Worm (Caenorhabditis elegans): ENCODE results near the gene Y102A5C.40.

Gene Y102A5C.40

ce11 chrV:16987035-16987434 is at the start of gene Y102A5C.40:
Gene Y102A5C.40 (minus strand): TSS chrV:16987135.
- TF ChIP-seq W03F9.2 (tag; optimal IDR thresholded peaks at IDR 0.05), result no peak
- TF ChIP-seq him-1 (tag; optimal IDR thresholded peaks at IDR 0.05), result no peak
- TF ChIP-seq dao-5 (tag; optimal IDR thresholded peaks at IDR 0.05), result no peak

ce11 chrV:17035850-17036249 is 48.9 kb upstream of the Y102A5C.40 start, which contains the start of gene srz-94:
Gene srz-94 (minus strand): TSS chrV:17035950.
- TF ChIP-seq dao-5 (tag; optimal IDR thresholded peaks at IDR 0.05) (no peak), him-1 (tag; optimal IDR thresholded peaks at IDR 0.05) (no peak)

- TF ChIP-seq him-1 (tag; optimal IDR thresholded peaks at IDR 0.05) (no peak), dao-5 (tag; optimal IDR thresholded peaks at IDR 0.05) (no peak), W03F9.2 (tag; optimal IDR thresholded peaks at IDR 0.05) (no peak)
Observed at ce11 chrV:17030430-17030829, 43.5 kb upstream of the Y102A5C.40 start.

ce11 chrV:17026289-17026688 is 39.4 kb upstream of the Y102A5C.40 start, which contains the start of gene F49H6.15:
Gene F49H6.15 (minus strand): TSS chrV:17026389.
- TF ChIP-seq him-1 (tag; optimal IDR thresholded peaks at IDR 0.05), result no peak
- no peak for TF ChIP-seq W03F9.2 (tag; optimal IDR thresholded peaks at IDR 0.05)
- TF ChIP-seq dao-5 (tag; optimal IDR thresholded peaks at IDR 0.05), result no peak

- TF ChIP-seq W03F9.2 (tag; optimal IDR thresholded peaks at IDR 0.05) (no peak), him-1 (tag; optimal IDR thresholded peaks at IDR 0.05) (no peak), dao-5 (tag; optimal IDR thresholded peaks at IDR 0.05) (no peak)
Observed at ce11 chrV:17022613-17023322, 35.8 kb upstream of the Y102A5C.40 start, which contains the start of the genes F49H6.8 and F49H6.5. Gene F49H6.8 (minus strand): TSS chrV:17022663. Gene F49H6.5 (plus strand): TSS chrV:17023241.

- no peak for TF ChIP-seq him-1 (tag; optimal IDR thresholded peaks at IDR 0.05)
- no peak for TF ChIP-seq W03F9.2 (tag; optimal IDR thresholded peaks at IDR 0.05)
- TF ChIP-seq dao-5 (tag; optimal IDR thresholded peaks at IDR 0.05), result no peak
Observed at ce11 chrV:17021361-17021760, 34.4 kb upstream of the Y102A5C.40 start, which contains the start of gene F49H6.12. Gene F49H6.12 (minus strand): TSS chrV:17021461.

- TF ChIP-seq W03F9.2 (tag; optimal IDR thresholded peaks at IDR 0.05) (no peak), him-1 (tag; optimal IDR thresholded peaks at IDR 0.05) (no peak), dao-5 (tag; optimal IDR thresholded peaks at IDR 0.05) (no peak)
Observed at ce11 chrV:17019690-17020089, 32.8 kb upstream of the Y102A5C.40 start, which contains the start of gene F49H6.17. Gene F49H6.17 (plus strand): TSS chrV:17019990.

ce11 chrV:17016787-17017186 is 29.9 kb upstream of the Y102A5C.40 start, which contains the start of gene srh-97:
Gene srh-97 (plus strand): TSS chrV:17017087.
- TF ChIP-seq dao-5 (tag; optimal IDR thresholded peaks at IDR 0.05), result no peak
- no peak for TF ChIP-seq him-1 (tag; optimal IDR thresholded peaks at IDR 0.05)
- no peak for TF ChIP-seq W03F9.2 (tag; optimal IDR thresholded peaks at IDR 0.05)

ce11 chrV:17014050-17014449 is 27.1 kb upstream of the Y102A5C.40 start, which contains the start of gene clc-13:
Gene clc-13 (plus strand): TSS chrV:17014408.
- TF ChIP-seq him-1 (tag; optimal IDR thresholded peaks at IDR 0.05) (no peak), dao-5 (tag; optimal IDR thresholded peaks at IDR 0.05) (no peak), W03F9.2 (tag; optimal IDR thresholded peaks at IDR 0.05) (no peak)

ce11 chrV:17013232-17013631 is 26.3 kb upstream of the Y102A5C.40 start, which contains the start of gene clec-241:
Gene clec-241 (minus strand): TSS chrV:17013332.
- TF ChIP-seq dao-5 (tag; optimal IDR thresholded peaks at IDR 0.05) (no peak), W03F9.2 (tag; optimal IDR thresholded peaks at IDR 0.05) (no peak), him-1 (tag; optimal IDR thresholded peaks at IDR 0.05) (no peak)

- no peak for TF ChIP-seq dao-5 (tag; optimal IDR thresholded peaks at IDR 0.05)
- no peak for TF ChIP-seq W03F9.2 (tag; optimal IDR thresholded peaks at IDR 0.05)
- TF ChIP-seq him-1 (tag; optimal IDR thresholded peaks at IDR 0.05), result no peak
Observed at ce11 chrV:17009342-17010064, 22.6 kb upstream of the Y102A5C.40 start, which contains the start of the genes clc-12 and clec-240. Gene clc-12 (minus strand): TSS chrV:17009388. Gene clec-240 (plus strand): TSS chrV:17010014.

ce11 chrV:17008302-17008701 is 21.4 kb upstream of the Y102A5C.40 start, which contains the start of gene sri-69:
Gene sri-69 (minus strand): TSS chrV:17008402.
- TF ChIP-seq W03F9.2 (tag; optimal IDR thresholded peaks at IDR 0.05) (no peak), dao-5 (tag; optimal IDR thresholded peaks at IDR 0.05) (no peak), him-1 (tag; optimal IDR thresholded peaks at IDR 0.05) (no peak)

ce11 chrV:17005189-17005588 is 18.3 kb upstream of the Y102A5C.40 start, which contains the start of gene srh-131:
Gene srh-131 (plus strand): TSS chrV:17005489.
- TF ChIP-seq dao-5 (tag; optimal IDR thresholded peaks at IDR 0.05) (no peak), W03F9.2 (tag; optimal IDR thresholded peaks at IDR 0.05) (no peak), him-1 (tag; optimal IDR thresholded peaks at IDR 0.05) (no peak)

All from whole organism, L4/young adult.